Fruit fly (Drosophila melanogaster): ENCODE results near the gene CG7702.

The CG7702 gene

dm6 chr3R:18669152-18669551 is at the start of gene CG7702:
Gene CG7702, plus strand, starts transcription at chr3R:18669390.
- no peak for TF ChIP-seq CG17801 (GFP tag; optimal IDR thresholded peaks at IDR 0.05; ENCODE audit: partially characterized antibody)

dm6 chr3R:18619451-18619942 is 49.7 kb upstream of the CG7702 start:
- no peak for TF ChIP-seq CG17801 (GFP tag; optimal IDR thresholded peaks at IDR 0.05; ENCODE audit: partially characterized antibody)

- no peak for TF ChIP-seq CG17801 (GFP tag; optimal IDR thresholded peaks at IDR 0.05; ENCODE audit: partially characterized antibody)
Observed at dm6 chr3R:18621230-18621629, 48.0 kb upstream of the CG7702 start, which contains the start of gene CG14304. Gene CG14304, minus strand, starts transcription at chr3R:18621327.

- no peak for TF ChIP-seq CG17801 (GFP tag; optimal IDR thresholded peaks at IDR 0.05; ENCODE audit: partially characterized antibody)
Observed at dm6 chr3R:18624541-18624940, 44.6 kb upstream of the CG7702 start.

dm6 chr3R:18628311-18628811 is 40.8 kb upstream of the CG7702 start:
- TF ChIP-seq CG17801 (GFP tag; optimal IDR thresholded peaks at IDR 0.05; ENCODE audit: partially characterized antibody) = no peak

- TF ChIP-seq CG17801 (GFP tag; optimal IDR thresholded peaks at IDR 0.05; ENCODE audit: partially characterized antibody) = no peak
Observed at dm6 chr3R:18633099-18633498, 36.1 kb upstream of the CG7702 start.

dm6 chr3R:18639662-18640061 is 29.5 kb upstream of the CG7702 start:
- peak; percentile 16 for TF ChIP-seq CG17801 (GFP tag; optimal IDR thresholded peaks at IDR 0.05; ENCODE audit: partially characterized antibody)

dm6 chr3R:18641242-18641757 is 27.9 kb upstream of the CG7702 start, which contains the start of gene CG14301:
Gene CG14301, minus strand, starts transcription at chr3R:18641457.
- no peak for TF ChIP-seq CG17801 (GFP tag; optimal IDR thresholded peaks at IDR 0.05; ENCODE audit: partially characterized antibody)

- no peak for TF ChIP-seq CG17801 (GFP tag; optimal IDR thresholded peaks at IDR 0.05; ENCODE audit: partially characterized antibody)
Observed at dm6 chr3R:18643646-18644045, 25.5 kb upstream of the CG7702 start.

dm6 chr3R:18658380-18658944 is 10.7 kb upstream of the CG7702 start:
- no peak for TF ChIP-seq CG17801 (GFP tag; optimal IDR thresholded peaks at IDR 0.05; ENCODE audit: partially characterized antibody)

- TF ChIP-seq CG17801 (GFP tag; optimal IDR thresholded peaks at IDR 0.05; ENCODE audit: partially characterized antibody) = peak; percentile 65
Observed at dm6 chr3R:18658945-18659642, 10.1 kb upstream of the CG7702 start, which contains the start of the genes CG31224 and CstF64. Gene CG31224, minus strand, starts transcription at chr3R:18659309. Gene CstF64, plus strand, starts transcription at chr3R:18659618.

- TF ChIP-seq CG17801 (GFP tag; optimal IDR thresholded peaks at IDR 0.05; ENCODE audit: partially characterized antibody) = peak; percentile 36
Observed at dm6 chr3R:18663525-18663924, 5.7 kb upstream of the CG7702 start, which contains the start of the genes Cpsf73 and Gos28. Gene Cpsf73, minus strand, starts transcription at chr3R:18663552. Gene Gos28, plus strand, starts transcription at chr3R:18663738.

- no peak for TF ChIP-seq CG17801 (GFP tag; optimal IDR thresholded peaks at IDR 0.05; ENCODE audit: partially characterized antibody)
Observed at dm6 chr3R:18665061-18665460, 4.1 kb upstream of the CG7702 start, which contains the start of gene CG31231. Gene CG31231, plus strand, starts transcription at chr3R:18665361.

dm6 chr3R:18667659-18668248 is 1.4 kb upstream of the CG7702 start, which contains the start of gene CG31229:
Gene CG31229, plus strand, starts transcription at chr3R:18667852.
- TF ChIP-seq CG17801 (GFP tag; optimal IDR thresholded peaks at IDR 0.05; ENCODE audit: partially characterized antibody) = no peak

dm6 chr3R:18669812-18670211 is 622 bp downstream of the CG7702 start:
- TF ChIP-seq CG17801 (GFP tag; optimal IDR thresholded peaks at IDR 0.05; ENCODE audit: partially characterized antibody) = no peak
